Worm (Caenorhabditis elegans): ENCODE data around the gene col-184.

col-184 gene

DNA sequence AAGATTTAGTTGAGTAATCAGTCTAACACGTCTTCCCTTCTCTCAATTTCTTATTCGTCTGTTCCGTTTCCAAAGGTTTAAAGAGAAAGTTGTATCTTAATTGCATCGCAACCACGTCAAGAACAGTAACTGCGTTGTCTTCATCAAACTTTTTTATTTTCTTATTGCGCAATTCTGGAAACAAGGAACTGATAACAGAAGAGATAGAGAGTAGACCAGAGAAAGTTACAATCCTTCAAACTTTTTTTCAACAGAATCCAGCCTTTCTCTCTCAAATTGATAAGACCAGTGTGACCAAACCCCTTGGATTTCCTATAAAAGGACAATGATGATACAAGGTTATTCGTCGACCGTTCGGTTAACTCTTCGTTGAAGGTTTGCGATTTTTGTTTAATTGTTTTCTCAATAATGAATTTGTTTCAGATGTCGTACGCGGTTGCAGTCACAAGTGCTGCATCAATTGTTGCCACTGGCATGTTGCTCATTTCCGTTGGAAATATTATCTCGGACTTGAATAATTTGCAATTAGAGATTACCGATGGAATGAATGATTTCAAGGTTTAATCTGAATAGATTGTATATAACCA is at the start of gene col-184:
col-184 (plus strand) TSS at position 409 of the 587 bp plus-strand sequence.
- TF ChIP-seq lin-40 (tag; optimal IDR thresholded peaks at IDR 0.05) (peak; percentile 55), zim-3 (tag; optimal IDR thresholded peaks at IDR 0.05) (peak; percentile 25), ztf-26 (tag; optimal IDR thresholded peaks at IDR 0.05) (peak; percentile 50), F22D6.2 (tag; optimal IDR thresholded peaks at IDR 0.05) (no peak)

ce11 chrX:13419884-13420339 is 49.3 kb upstream of the col-184 start, which contains the start of gene C29F7.3:
Gene C29F7.3 (minus strand): TSS chrX:13419934.
- TF ChIP-seq lin-40 (tag; optimal IDR thresholded peaks at IDR 0.05), result peak; percentile 78
- TF ChIP-seq unc-62 (GFP tag; optimal IDR thresholded peaks at IDR 0.05), result peak; percentile 46
- TF ChIP-seq zfh-2 (GFP tag; conservative IDR thresholded peaks at IDR 0.05), result no peak
- no peak for TF ChIP-seq ekl-4 (GFP tag; IDR thresholded peaks at IDR 0.05)
- TF ChIP-seq F23B12.7 (tag; optimal IDR thresholded peaks at IDR 0.05; ENCODE audit: insufficient read depth), result peak; percentile 15
- TF ChIP-seq ceh-58 (GFP tag; IDR thresholded peaks at IDR 0.05), result no peak
- no peak for TF ChIP-seq mes-4 (tag; optimal IDR thresholded peaks at IDR 0.05)
- peak; percentile 54 for TF ChIP-seq ets-4 (GFP tag; optimal IDR thresholded peaks at IDR 0.05)
- TF ChIP-seq unc-130 (GFP tag; optimal IDR thresholded peaks at IDR 0.05), result no peak
- TF ChIP-seq tlf-1 (GFP tag; optimal IDR thresholded peaks at IDR 0.05), result no peak
- peak; percentile 95 for TF ChIP-seq nhr-80 (tag; optimal IDR thresholded peaks at IDR 0.05)
- TF ChIP-seq let-607 (tag; optimal IDR thresholded peaks at IDR 0.05), result peak; percentile 84 to 92
- no peak for TF ChIP-seq nfya-2 (GFP tag; IDR thresholded peaks at IDR 0.05)
- no peak for TF ChIP-seq ceh-27 (GFP tag; optimal IDR thresholded peaks at IDR 0.05)
- no peak for TF ChIP-seq sdz-38 (tag; optimal IDR thresholded peaks at IDR 0.05)
- TF ChIP-seq hrde-1 (tag; optimal IDR thresholded peaks at IDR 0.05; ENCODE audit: borderline replicate concordance), result no peak
- no peak for TF ChIP-seq cebp-2 (GFP tag; IDR thresholded peaks at IDR 0.05)
- TF ChIP-seq somi-1 (GFP tag; optimal IDR thresholded peaks at IDR 0.05), result peak; percentile 16
- TF ChIP-seq xnd-1 (tag; optimal IDR thresholded peaks at IDR 0.05), result no peak
- TF ChIP-seq ztf-18 (tag; optimal IDR thresholded peaks at IDR 0.05), result no peak
- TF ChIP-seq madf-6 (GFP tag; IDR thresholded peaks at IDR 0.05), result no peak
- no peak for TF ChIP-seq Y79H2A.3 (GFP tag; conservative IDR thresholded peaks at IDR 0.05)
- peak; percentile 49 for TF ChIP-seq madf-10 (tag; optimal IDR thresholded peaks at IDR 0.05)
- TF ChIP-seq Y56A3A.18 (GFP tag; IDR thresholded peaks at IDR 0.05), result no peak
- TF ChIP-seq hmg-1.2 (GFP tag; IDR thresholded peaks at IDR 0.05), result peak; percentile 58; the same call in 1 of the 2 replicates
- peak; percentile 23 for TF ChIP-seq atf-7 (tag; optimal IDR thresholded peaks at IDR 0.05)
- TF ChIP-seq hsf-1 (GFP tag; IDR thresholded peaks at IDR 0.05), result no peak
- TF ChIP-seq Y67H2A.10 (GFP tag; conservative IDR thresholded peaks at IDR 0.05), result no peak
- peak; percentile 58; the same call in 1 of the 2 replicates for TF ChIP-seq dox-1 (GFP tag; IDR thresholded peaks at IDR 0.05)
- no peak for TF ChIP-seq bed-1 (GFP tag; IDR thresholded peaks at IDR 0.05)
- TF ChIP-seq ZK185.1 (tag; optimal IDR thresholded peaks at IDR 0.05; ENCODE audit: poor library complexity, severe bottlenecking), result peak; percentile 20
- no peak for TF ChIP-seq lin-35 (GFP tag; optimal IDR thresholded peaks at IDR 0.05)
- no peak for TF ChIP-seq mxl-1 (tag; optimal IDR thresholded peaks at IDR 0.05)
- no peak for TF ChIP-seq Y95B8A.8 (GFP tag; IDR thresholded peaks at IDR 0.05)
- peak; percentile 7 for TF ChIP-seq tbp1 (GFP tag; optimal IDR thresholded peaks at IDR 0.05)
- TF ChIP-seq ztf-25 (GFP tag; IDR thresholded peaks at IDR 0.05), result no peak
- TF ChIP-seq ztf-22 (GFP tag; optimal IDR thresholded peaks at IDR 0.05), result peak; percentile 79
- TF ChIP-seq F10E7.11 (tag; optimal IDR thresholded peaks at IDR 0.05), result no peak
- no peak for TF ChIP-seq attf-5 (GFP tag; optimal IDR thresholded peaks at IDR 0.05)
- TF ChIP-seq bed-2 (GFP tag; IDR thresholded peaks at IDR 0.05), result no peak
- TF ChIP-seq dpl-1 (GFP tag; optimal IDR thresholded peaks at IDR 0.05), result no peak
- TF ChIP-seq egl-44 (GFP tag; IDR thresholded peaks at IDR 0.05), result 0 out of 2 replicates have a peak, but pooled peaks have one; percentile 12
- no peak for TF ChIP-seq attf-6 (GFP tag; IDR thresholded peaks at IDR 0.05)
